Fruit fly (Drosophila melanogaster) whole organism, wandering third instar larva: ENCODE results near the gene SP555.
A peak's percentile ranks its signal among the peaks of the same experiment; 100 is the strongest.

Experiments used
- Abd-B ChIP-seq: fragments of >200 bp; optimal IDR thresholded peaks from 2 replicates; lab custom pipeline; 2017; ENCODE audit warnings: missing biosample characterization, missing genetic modification characterization
- CG32264 ChIP-seq: fragments of 200-800 bp; sonication (Bioruptor generic); optimal IDR thresholded peaks from 2 replicates; lab custom pipeline; 2016; ENCODE audit warnings: missing biosample characterization, missing genetic modification characterization
- CG9705 ChIP-seq: fragments of 200-800 bp; sonication (Bioruptor generic); optimal IDR thresholded peaks from 2 replicates; lab custom pipeline; 2018; ENCODE audit warnings: missing biosample characterization, mild to moderate bottlenecking, missing genetic modification characterization
- CrebA ChIP-seq: fragments of 200-800 bp; sonication (Bioruptor generic); optimal IDR thresholded peaks from 2 replicates; lab custom pipeline; 2016; ENCODE audit warnings: missing biosample characterization, mild to moderate bottlenecking, missing genetic modification characterization, borderline replicate concordance
- Dfd ChIP-seq: fragments of >200 bp; optimal IDR thresholded peaks from 2 replicates; lab custom pipeline; 2017; ENCODE audit warnings: missing biosample characterization, missing genetic modification characterization
- Dif ChIP-seq: fragments of 200-275, 200-300 bp; sonication (Bioruptor generic); optimal IDR thresholded peaks from 2 replicates; lab custom pipeline; 2018; ENCODE audit warnings: missing biosample characterization, missing genetic modification characterization; ENCODE audit not compliant: partially characterized antibody
- GATAd ChIP-seq: sonication (Bioruptor generic); optimal IDR thresholded peaks from 2 replicates; lab custom pipeline; 2016; ENCODE audit warnings: missing biosample characterization, missing genetic modification characterization
- HLH106 ChIP-seq: fragments of 200-800 bp; optimal IDR thresholded peaks from 3 replicates; lab custom pipeline; 2019; ENCODE audit warnings: missing biosample characterization, mild to moderate bottlenecking, missing genetic modification characterization, moderate library complexity
- Hnf4 ChIP-seq: fragments of 200-800 bp; sonication (Bioruptor generic); optimal IDR thresholded peaks from 2 replicates; lab custom pipeline; 2016; ENCODE audit warnings: missing biosample characterization, mild to moderate bottlenecking, missing genetic modification characterization
- Hr78 ChIP-seq: fragments of >200 bp; optimal IDR thresholded peaks from 2 replicates; lab custom pipeline; 2017; ENCODE audit warnings: missing biosample characterization, missing genetic modification characterization
- Hr83 ChIP-seq: fragments of 200-300 bp; sonication (Bioruptor generic); optimal IDR thresholded peaks from 2 replicates; lab custom pipeline; 2016; ENCODE audit warnings: missing biosample characterization, mild to moderate bottlenecking, missing genetic modification characterization, moderate library complexity; ENCODE audit not compliant: poor library complexity, severe bottlenecking
- Jra ChIP-seq: sonication (Bioruptor generic); optimal IDR thresholded peaks from 2 replicates; lab custom pipeline; 2016; ENCODE audit warnings: missing biosample characterization, missing genetic modification characterization
- Mio ChIP-seq: sonication (Bioruptor generic); optimal IDR thresholded peaks from 2 replicates; lab custom pipeline; 2016; ENCODE audit warnings: missing biosample characterization, missing genetic modification characterization
- Myc ChIP-seq: fragments of >200 bp; optimal IDR thresholded peaks from 2 replicates; lab custom pipeline; 2017
- N ChIP-seq: fragments of >200 bp; optimal IDR thresholded peaks from 2 replicates; lab custom pipeline; 2018; ENCODE audit warnings: missing biosample characterization, missing external identifiers, missing genetic modification characterization
- OdsH ChIP-seq: fragments of 200-800 bp; sonication (Bioruptor generic); optimal IDR thresholded peaks from 2 replicates; lab custom pipeline; 2016; ENCODE audit warnings: missing biosample characterization, mild to moderate bottlenecking, missing genetic modification characterization
- Rel ChIP-seq, 2 experiments: fragments of 200-800 bp; sonication (Bioruptor generic) in 1 of 2; optimal IDR thresholded peaks; 2 replicates in 1 of 2; 3 replicates in 1 of 2; lab custom pipeline; 2016 to 2019; ENCODE audit warnings: mild to moderate bottlenecking in 2 of 2, missing biosample characterization in 2 of 2, missing genetic modification characterization in 2 of 2, moderate library complexity in 1 of 2
- Sp1 ChIP-seq: fragments of 200-800 bp; sonication (Bioruptor generic); optimal IDR thresholded peaks from 3 replicates; lab custom pipeline; 2019; ENCODE audit warnings: missing biosample characterization, mild to moderate bottlenecking, missing genetic modification characterization, moderate library complexity
- Vsx2 ChIP-seq: fragments of 200-300, 225-300 bp; sonication (Bioruptor generic); optimal IDR thresholded peaks from 2 replicates; lab custom pipeline; 2018; ENCODE audit warnings: missing biosample characterization, missing genetic modification characterization; ENCODE audit not compliant: partially characterized antibody
- br ChIP-seq: fragments of 200-800 bp; sonication (Bioruptor generic); optimal IDR thresholded peaks from 2 replicates; lab custom pipeline; 2016; ENCODE audit warnings: missing biosample characterization, missing genetic modification characterization
- brk ChIP-seq: fragments of 200-800 bp; sonication (Bioruptor generic); optimal IDR thresholded peaks from 2 replicates; lab custom pipeline; 2016; ENCODE audit warnings: missing biosample characterization, mild to moderate bottlenecking, missing genetic modification characterization
- dl ChIP-seq, 2 experiments: fragments of 175-275, 200-275 bp in 1 of 2; fragments of 200-275 bp in 1 of 2; sonication (Bioruptor generic); optimal IDR thresholded peaks; lab custom pipeline; 2018; ENCODE audit warnings: mild to moderate bottlenecking in 2 of 2, missing biosample characterization in 2 of 2, missing genetic modification characterization in 2 of 2, moderate library complexity in 2 of 2; ENCODE audit not compliant: partially characterized antibody in 2 of 2, insufficient read depth in 1 of 2
- dmrt93B ChIP-seq: fragments of 200-800 bp; sonication (Bioruptor generic); optimal IDR thresholded peaks from 2 replicates; lab custom pipeline; 2018; ENCODE audit warnings: missing biosample characterization, mild to moderate bottlenecking, missing genetic modification characterization
- dsf ChIP-seq: sonication (Bioruptor generic); optimal IDR thresholded peaks from 2 replicates; lab custom pipeline; 2016; ENCODE audit warnings: missing biosample characterization, missing genetic modification characterization, borderline replicate concordance
- ey ChIP-seq: fragments of 200-800 bp; sonication (Bioruptor generic); optimal IDR thresholded peaks from 2 replicates; lab custom pipeline; 2016; ENCODE audit warnings: missing biosample characterization, missing genetic modification characterization
- foxo ChIP-seq, 2 experiments: fragments of 200-800 bp; sonication (Bioruptor generic); optimal IDR thresholded peaks; 2 replicates in 1 of 2; 3 replicates in 1 of 2; lab custom pipeline; 2016 to 2017; ENCODE audit warnings: missing biosample characterization in 2 of 2, missing genetic modification characterization in 2 of 2
- fru ChIP-seq: fragments of 200-800 bp; sonication (Bioruptor generic); optimal IDR thresholded peaks from 3 replicates; lab custom pipeline; 2016; ENCODE audit warnings: missing biosample characterization, mild to moderate bottlenecking, missing genetic modification characterization
- h ChIP-seq: fragments of 200-800 bp; sonication (Bioruptor generic); optimal IDR thresholded peaks from 3 replicates; lab custom pipeline; 2016; ENCODE audit warnings: missing biosample characterization, mild to moderate bottlenecking, missing genetic modification characterization
- jim ChIP-seq: fragments of 175-275, 200-325 bp; sonication (Bioruptor generic); optimal IDR thresholded peaks from 2 replicates; lab custom pipeline; 2016; ENCODE audit warnings: missing biosample characterization, mild to moderate bottlenecking, missing genetic modification characterization
- lola ChIP-seq: fragments of >200 bp; optimal IDR thresholded peaks from 2 replicates; lab custom pipeline; 2017; ENCODE audit warnings: missing biosample characterization, missing genetic modification characterization
- psq ChIP-seq: fragments of 200-800 bp; sonication (Bioruptor generic); optimal IDR thresholded peaks from 3 replicates; lab custom pipeline; 2017; ENCODE audit warnings: missing biosample characterization, mild to moderate bottlenecking, missing genetic modification characterization, moderate library complexity
- rgr ChIP-seq: fragments of 200-800 bp; sonication (Bioruptor generic); optimal IDR thresholded peaks from 3 replicates; lab custom pipeline; 2016; ENCODE audit warnings: missing biosample characterization, mild to moderate bottlenecking, missing genetic modification characterization
- sage ChIP-seq: fragments of 200-800 bp; sonication (Bioruptor generic); optimal IDR thresholded peaks from 2 replicates; lab custom pipeline; 2016; ENCODE audit warnings: missing biosample characterization, mild to moderate bottlenecking, missing genetic modification characterization
- sv ChIP-seq: fragments of 200-800 bp; sonication (Bioruptor generic); optimal IDR thresholded peaks from 3 replicates; lab custom pipeline; 2016; ENCODE audit warnings: missing biosample characterization, missing genetic modification characterization
- tai ChIP-seq: sonication (Bioruptor generic); optimal IDR thresholded peaks from 2 replicates; lab custom pipeline; 2016; ENCODE audit warnings: missing biosample characterization, missing genetic modification characterization
- usp ChIP-seq: fragments of >200 bp; optimal IDR thresholded peaks from 2 replicates; lab custom pipeline; 2017; ENCODE audit warnings: missing biosample characterization, missing genetic modification characterization
- woc ChIP-seq: sonication (Bioruptor generic); optimal IDR thresholded peaks from 2 replicates; lab custom pipeline; 2016; ENCODE audit warnings: missing biosample characterization, mild to moderate bottlenecking, missing genetic modification characterization

SP555 gene

dm6 chr2L:5052367-5052914 is 14.9 kb downstream of the SP555 start, which contains the start of gene senju (continued):
- TF ChIP-seq brk (GFP tag; lab: Kevin White, UChicago) = no peak
- no peak for TF ChIP-seq dl (GFP tag; optimal IDR thresholded peaks at IDR 0.05; lab: Kevin White, UChicago; ENCODE audit: insufficient read depth in 1 of 2, partially characterized antibody in 2 of 2)
- peak; percentile 82 for TF ChIP-seq psq (GFP tag; lab: Kevin White, UChicago)
- TF ChIP-seq Jra (GFP tag; lab: Kevin White, UChicago) = peak; percentile 91
- no peak for TF ChIP-seq GATAd
- TF ChIP-seq tai (GFP tag; lab: Kevin White, UChicago) = no peak

- TF ChIP-seq OdsH (GFP tag; lab: Kevin White, UChicago) (no peak), Dfd (GFP tag; lab: Kevin White, UChicago) (no peak)
Measured at dm6 chr2L:5052994-5053393, 15.5 kb downstream of the SP555 start, which contains the start of gene eIF3h. TSS of gene eIF3h (minus strand) at chr2L:5053094.

dm6 chr2L:5054953-5055352 is 17.4 kb downstream of the SP555 start, which contains the start of the genes CG14036 and His3.3A:
TSS of gene CG14036 (minus strand) at chr2L:5055016.
TSS of gene His3.3A (plus strand) at chr2L:5055058.
- no peak for TF ChIP-seq ey (GFP tag; lab: Kevin White, UChicago)
- TF ChIP-seq h (GFP tag; lab: Kevin White, UChicago) = peak; percentile 13
- TF ChIP-seq CG32264 (GFP tag; lab: Kevin White, UChicago) = no peak
- no peak for TF ChIP-seq Hr83
- no peak for TF ChIP-seq sv (GFP tag; lab: Kevin White, UChicago)
- no peak for TF ChIP-seq CrebA
- TF ChIP-seq dmrt93B (GFP tag; lab: Kevin White, UChicago) = no peak
- TF ChIP-seq HLH106 = no peak
- no peak for TF ChIP-seq CG9705 (GFP tag; lab: Kevin White, UChicago)
- TF ChIP-seq Dfd (GFP tag; lab: Kevin White, UChicago) = no peak
- TF ChIP-seq OdsH (GFP tag; lab: Kevin White, UChicago) = no peak
- no peak for TF ChIP-seq woc
- TF ChIP-seq Abd-B (GFP tag; lab: Kevin White, UChicago) = no peak
- TF ChIP-seq dl (GFP tag; optimal IDR thresholded peaks at IDR 0.05; lab: Kevin White, UChicago; ENCODE audit: insufficient read depth in 1 of 2, partially characterized antibody in 2 of 2) = no peak
- no peak for TF ChIP-seq dsf (GFP tag; lab: Kevin White, UChicago)
- no peak for TF ChIP-seq psq (GFP tag; lab: Kevin White, UChicago)
- TF ChIP-seq Myc (lab: Kevin White, UChicago) = peak; percentile 13
- no peak for TF ChIP-seq Hr78 (GFP tag; lab: Kevin White, UChicago)
- TF ChIP-seq fru = no peak
- TF ChIP-seq sage = no peak
- TF ChIP-seq brk (GFP tag; lab: Kevin White, UChicago) = no peak
- no peak for TF ChIP-seq usp
- TF ChIP-seq Hnf4 (GFP tag; lab: Kevin White, UChicago) = no peak
- no peak for TF ChIP-seq GATAd
- no peak for TF ChIP-seq lola (GFP tag; lab: Kevin White, UChicago)
- TF ChIP-seq rgr = peak; percentile 30
- TF ChIP-seq tai (GFP tag; lab: Kevin White, UChicago) = no peak
- no peak for TF ChIP-seq br (GFP tag; lab: Kevin White, UChicago)
- TF ChIP-seq Mio = no peak
- no peak for TF ChIP-seq N (GFP tag; lab: Kevin White, UChicago)
- TF ChIP-seq Vsx2 (GFP tag; lab: Kevin White, UChicago) = no peak
- peak; percentile 4 for TF ChIP-seq Sp1 (GFP tag; lab: Kevin White, UChicago)
- no peak for TF ChIP-seq Dif (GFP tag; lab: Kevin White, UChicago)
- TF ChIP-seq Rel (GFP tag; optimal IDR thresholded peaks at IDR 0.05; lab: Kevin White, UChicago) = no peak
- peak; percentile 75 for TF ChIP-seq Rel (tag; optimal IDR thresholded peaks at IDR 0.05; lab: Kevin White, UChicago)
- TF ChIP-seq foxo (GFP tag; optimal IDR thresholded peaks at IDR 0.05; lab: Kevin White, UChicago) = peak in 1 of 2 experiments; percentile 18
- TF ChIP-seq jim (GFP tag; lab: Kevin White, UChicago) = no peak
- TF ChIP-seq, all 38 proteins: peak for 6
